Worm (Caenorhabditis elegans) whole organism, young adult: ENCODE results near the gene F53A9.9.

Source experiments
- ceh-40 ChIP-seq: fragments of 200-800 bp; sonication (Bioruptor generic); IDR thresholded peaks from 2 replicates; pipeline ENCODE4 v1.3.6; 2022; ENCODE audit warnings: missing genetic modification characterization, missing compliant biosample characterization
- nhr-90 ChIP-seq: sonication (generic microtip); optimal IDR thresholded peaks from 2 replicates; lab custom pipeline; 2016; ENCODE audit warnings: missing genotype, mild to moderate bottlenecking, missing genetic modification characterization, missing compliant biosample characterization
- ztf-18 ChIP-seq: sonication (generic microtip); optimal IDR thresholded peaks from 2 replicates; lab custom pipeline; 2016; ENCODE audit warnings: missing genotype, mild to moderate bottlenecking, missing genetic modification characterization, missing compliant biosample characterization

- TF ChIP-seq nhr-90 (tag; lab: Kevin White, UChicago): no peak
- no peak for TF ChIP-seq ceh-40 (GFP tag; lab: Robert Waterston, UW)
- no peak for TF ChIP-seq ztf-18
Measured at ce11 chrX:8714845-8715244, 5.7 kb downstream of the F53A9.9 start.
